Worm (Caenorhabditis elegans): ENCODE data around the gene irld-49.

DNA sequence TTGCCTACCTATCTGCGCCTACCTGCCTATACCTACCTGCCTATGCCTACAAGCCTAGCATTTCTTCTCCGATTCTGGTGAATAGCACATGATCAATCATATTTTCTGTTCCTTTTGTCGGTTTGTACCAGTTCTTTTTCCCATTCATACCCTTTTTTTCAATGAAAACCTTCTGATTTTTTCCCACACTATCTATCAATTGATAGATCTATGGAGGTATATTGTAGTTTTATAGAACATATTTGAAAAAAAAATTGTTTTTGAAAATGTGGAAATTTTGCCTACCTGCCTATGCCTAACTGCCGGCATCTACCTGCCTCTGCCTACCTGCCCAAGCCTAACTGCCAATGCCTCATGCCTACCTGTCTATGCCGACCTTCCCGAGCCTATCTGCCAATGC, 19.6 kb downstream of the irld-49 start:
- TF ChIP-seq F39B2.1 (GFP tag; IDR thresholded peaks at IDR 0.05) (no peak), nfya-1 (tag; optimal IDR thresholded peaks at IDR 0.05; ENCODE audit: borderline replicate concordance, insufficient read depth) (no peak)
